Worm (Caenorhabditis elegans) whole organism, L4 larva: ENCODE measurements around the gene C09B9.4.

Experiments
- F10B5.3 ChIP-seq: sonication (generic microtip); optimal IDR thresholded peaks from 2 replicates; lab custom pipeline; 2016; ENCODE audit warnings: mild to moderate bottlenecking, missing genetic modification characterization, missing compliant biosample characterization
- F26F4.8 ChIP-seq: fragments of 200-800 bp; sonication (Bioruptor generic); conservative IDR thresholded peaks from 2 replicates; pipeline ENCODE4 v1.3.6; 2022; ENCODE audit warnings: missing genetic modification characterization, missing compliant biosample characterization
- F44E2.7 ChIP-seq: fragments of 200-800 bp; sonication (Bioruptor generic); IDR thresholded peaks from 2 replicates; pipeline ENCODE4 v2.1.2; 2022; ENCODE audit warnings: missing genetic modification characterization, missing compliant biosample characterization
- T20F7.1 ChIP-seq: fragments of 200-800 bp; sonication (Bioruptor generic); optimal IDR thresholded peaks from 2 replicates; lab custom pipeline; 2018; ENCODE audit warnings: mild to moderate bottlenecking, missing genetic modification characterization, missing compliant biosample characterization
- Y105C5A.15 ChIP-seq: fragments of 200-800 bp; sonication (Bioruptor generic); IDR thresholded peaks from 2 replicates; pipeline ENCODE4 v1.3.6; 2022; ENCODE audit warnings: missing genetic modification characterization, missing compliant biosample characterization
- ZK337.2 ChIP-seq: fragments of 200-800 bp; sonication (Bioruptor generic); IDR thresholded peaks from 2 replicates; pipeline ENCODE4 v1.3.6; 2022; ENCODE audit warnings: missing genetic modification reagents, missing genetic modification characterization, missing compliant biosample characterization
- aha-1 ChIP-seq: fragments of 150-350 bp; peaks from one replicate; lab custom pipeline; 2014; ENCODE audit warnings: missing biosample characterization, missing genetic modification characterization
- aly-2 ChIP-seq: sonication (generic microtip); optimal IDR thresholded peaks from 2 replicates; lab custom pipeline; 2018; ENCODE audit warnings: missing biosample characterization, missing genetic modification characterization
- ama-1 ChIP-seq: fragments of 150-350 bp; optimal IDR thresholded peaks from 2 replicates; lab custom pipeline; 2014; ENCODE audit warnings: inconsistent platforms, mixed read lengths
- arid-1 ChIP-seq: fragments of 200-800 bp; sonication (Bioruptor generic); conservative IDR thresholded peaks from 2 replicates; pipeline ENCODE4 v1.3.6; 2022; ENCODE audit warnings: missing genetic modification reagents, missing genetic modification characterization, missing compliant biosample characterization
- attf-4 ChIP-seq: sonication (generic microtip); optimal IDR thresholded peaks from 3 replicates; lab custom pipeline; 2017; ENCODE audit warnings: missing biosample characterization, missing genetic modification characterization
- ceh-28 ChIP-seq: fragments of 150-350 bp; optimal IDR thresholded peaks from 2 replicates; lab custom pipeline; 2014; ENCODE audit warnings: missing biosample characterization, missing genetic modification reagents, missing genetic modification characterization
- ceh-44 ChIP-seq: fragments of 200-800 bp; sonication (Bioruptor generic); IDR thresholded peaks from 2 replicates; pipeline ENCODE4 v1.3.6; 2022; ENCODE audit warnings: missing genetic modification reagents, missing genetic modification characterization, missing compliant biosample characterization
- ceh-82 ChIP-seq: sonication (generic microtip); optimal IDR thresholded peaks from 2 replicates; lab custom pipeline; 2017; ENCODE audit warnings: missing biosample characterization, missing genetic modification characterization
- cey-2 ChIP-seq: sonication (generic microtip); optimal IDR thresholded peaks from 3 replicates; lab custom pipeline; 2017; ENCODE audit warnings: missing genetic modification characterization, mild to moderate bottlenecking, missing compliant biosample characterization, antibody characterized with exemption, borderline replicate concordance; ENCODE audit not compliant: insufficient read depth
- daf-16 ChIP-seq, 3 experiments: sonication (generic microtip); optimal IDR thresholded peaks; 2 replicates each; lab custom pipeline; 2016 to 2017; ENCODE audit warnings: missing genetic modification characterization in 3 of 3, missing genetic modification reagents in 3 of 3, mild to moderate bottlenecking in 2 of 3, missing compliant biosample characterization in 2 of 3, missing biosample characterization in 1 of 3, moderate library complexity in 1 of 3
- daf-19 ChIP-seq: fragments of 200-800 bp; sonication (Bioruptor generic); conservative IDR thresholded peaks from 2 replicates; pipeline ENCODE4 v1.3.6; 2022; ENCODE audit warnings: missing genetic modification characterization, missing compliant biosample characterization
- dmd-8 ChIP-seq: fragments of 200-800 bp; sonication (Bioruptor generic); IDR thresholded peaks from 2 replicates; pipeline ENCODE4 v1.3.6; 2022; ENCODE audit warnings: missing genetic modification characterization, missing compliant biosample characterization
- dmd-9 ChIP-seq: fragments of 200-800 bp; sonication (Bioruptor generic); IDR thresholded peaks from 2 replicates; pipeline ENCODE4 v1.3.6; 2022; ENCODE audit warnings: missing genetic modification reagents, missing genetic modification characterization, missing compliant biosample characterization
- egl-27 ChIP-seq: sonication (generic microtip); optimal IDR thresholded peaks from 3 replicates; lab custom pipeline; 2017; ENCODE audit warnings: missing biosample characterization, missing genetic modification reagents, missing genetic modification characterization
- fos-1 ChIP-seq: fragments of 150-350 bp; optimal IDR thresholded peaks from 2 replicates; lab custom pipeline; 2014; ENCODE audit warnings: missing biosample characterization, missing genetic modification characterization
- hmg-1.1 ChIP-seq: fragments of 200-800 bp; sonication (Bioruptor generic); IDR thresholded peaks from 2 replicates; pipeline ENCODE4 v1.3.6; 2022; ENCODE audit warnings: missing genetic modification reagents, missing genetic modification characterization, missing compliant biosample characterization
- jun-1 ChIP-seq: fragments of 150-350 bp; optimal IDR thresholded peaks from 2 replicates; lab custom pipeline; 2014; ENCODE audit warnings: missing biosample characterization, missing genetic modification reagents, missing genetic modification characterization
- lin-39 ChIP-seq: fragments of 150-350 bp; optimal IDR thresholded peaks from 2 replicates; lab custom pipeline; 2014; ENCODE audit warnings: missing biosample characterization, missing genetic modification reagents, missing genetic modification characterization
- madf-9 ChIP-seq: fragments of 200-800 bp; sonication (Bioruptor generic); conservative IDR thresholded peaks from 2 replicates; pipeline ENCODE4 v1.3.6; 2022; ENCODE audit warnings: missing genetic modification reagents, missing genetic modification characterization, missing compliant biosample characterization
- mxl-3 ChIP-seq: fragments of 200-800 bp; sonication (Bioruptor generic); optimal IDR thresholded peaks from 2 replicates; lab custom pipeline; 2018; ENCODE audit warnings: mild to moderate bottlenecking, missing genetic modification characterization, missing compliant biosample characterization
- nhr-10 ChIP-seq: fragments of 150-350 bp; optimal IDR thresholded peaks from 2 replicates; lab custom pipeline; 2014; ENCODE audit warnings: missing biosample characterization, missing genetic modification characterization
- nhr-237 ChIP-seq: sonication (generic microtip); optimal IDR thresholded peaks from 2 replicates; lab custom pipeline; 2017; ENCODE audit warnings: missing biosample characterization, missing genetic modification characterization
- nhr-25 ChIP-seq: sonication (generic microtip); optimal IDR thresholded peaks from 2 replicates; lab custom pipeline; 2017; ENCODE audit warnings: missing genetic modification characterization, mild to moderate bottlenecking, missing compliant biosample characterization, antibody characterized with exemption, moderate library complexity, borderline replicate concordance; ENCODE audit not compliant: insufficient read depth
- nhr-48 ChIP-seq: sonication (generic microtip); optimal IDR thresholded peaks from 2 replicates; lab custom pipeline; 2016; ENCODE audit warnings: mild to moderate bottlenecking, missing genetic modification characterization, missing compliant biosample characterization
- nhr-6 ChIP-seq: fragments of 150-350 bp; optimal IDR thresholded peaks from 2 replicates; lab custom pipeline; 2014; ENCODE audit warnings: missing biosample characterization, missing genetic modification characterization
- nhr-77 ChIP-seq: fragments of 150-350 bp; optimal IDR thresholded peaks from 2 replicates; lab custom pipeline; 2014; ENCODE audit warnings: missing biosample characterization, missing genetic modification characterization
- php-3 ChIP-seq: fragments of 200-800 bp; sonication (Bioruptor generic); IDR thresholded peaks from 2 replicates; pipeline ENCODE4 v1.3.6; 2022; ENCODE audit warnings: missing genetic modification reagents, missing genetic modification characterization, missing compliant biosample characterization
- sdz-12 ChIP-seq: fragments of 200-800 bp; sonication (Bioruptor generic); optimal IDR thresholded peaks from 2 replicates; lab custom pipeline; 2018; ENCODE audit warnings: mild to moderate bottlenecking, missing genetic modification characterization, missing compliant biosample characterization
- skn-1 ChIP-seq: fragments of 150-350 bp; optimal IDR thresholded peaks from 2 replicates; lab custom pipeline; 2014; ENCODE audit warnings: missing biosample characterization, missing genetic modification characterization
- snpc-1.2 ChIP-seq: fragments of 200-800 bp; sonication (Bioruptor generic); IDR thresholded peaks from 2 replicates; pipeline ENCODE4 v1.3.6; 2022; ENCODE audit warnings: missing genetic modification reagents, missing genetic modification characterization, missing compliant biosample characterization
- spr-1 ChIP-seq: sonication (generic microtip); optimal IDR thresholded peaks from 2 replicates; lab custom pipeline; 2016; ENCODE audit warnings: mild to moderate bottlenecking, missing genetic modification characterization, missing compliant biosample characterization
- unc-39 ChIP-seq: sonication (generic microtip); optimal IDR thresholded peaks from 2 replicates; lab custom pipeline; 2017; ENCODE audit warnings: missing biosample characterization, missing genetic modification characterization
- unc-62 ChIP-seq, 3 experiments: fragments of 150-350 bp in 1 of 3; sonication (generic microtip); optimal IDR thresholded peaks in 2 of 3; peaks in 1 of 3; 1 replicate in 1 of 3; 2 replicates in 2 of 3; lab custom pipeline; 2014 to 2017; ENCODE audit warnings: missing biosample characterization in 3 of 3, missing genetic modification characterization in 3 of 3, missing genetic modification reagents in 3 of 3, missing genotype in 1 of 3
- zfp-2 ChIP-seq: sonication (generic microtip); optimal IDR thresholded peaks from 2 replicates; lab custom pipeline; 2016; ENCODE audit warnings: mild to moderate bottlenecking, missing genetic modification characterization, missing compliant biosample characterization
- zip-11 ChIP-seq: fragments of 200-800 bp; sonication (Bioruptor generic); IDR thresholded peaks from 2 replicates; pipeline ENCODE4 v1.3.6; 2022; ENCODE audit warnings: missing genetic modification characterization, missing compliant biosample characterization
- zip-2 ChIP-seq: fragments of 150-350 bp; optimal IDR thresholded peaks from 2 replicates; lab custom pipeline; 2014; ENCODE audit warnings: missing biosample characterization, missing genetic modification characterization
- ztf-7 ChIP-seq: fragments of 150-350 bp; optimal IDR thresholded peaks from 2 replicates; lab custom pipeline; 2014; ENCODE audit warnings: missing biosample characterization, missing genetic modification characterization

Gene C09B9.4

DNA sequence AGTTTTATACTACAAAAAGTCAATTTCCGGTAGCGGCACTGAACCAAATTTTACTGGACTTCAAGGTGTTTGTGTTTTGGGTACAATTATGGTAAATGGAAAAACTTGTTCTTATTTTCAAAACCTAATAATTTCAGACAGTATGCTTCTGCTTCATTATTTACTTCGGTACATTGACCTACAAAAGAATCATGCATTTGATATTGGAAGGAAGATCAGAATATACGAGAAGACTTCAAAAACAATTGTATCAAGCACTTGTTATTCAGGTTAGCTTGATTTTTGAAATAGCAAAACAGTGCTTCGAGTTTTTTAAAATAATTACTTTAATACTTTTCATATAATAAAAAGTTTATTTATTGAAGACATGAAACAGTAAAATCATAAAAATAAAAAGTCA lies 40.0 kb downstream of the C09B9.4 start:
- TF ChIP-seq attf-4 (tag; lab: Kevin White, UChicago) (no peak), php-3 (no peak), zip-11 (GFP tag; lab: Robert Waterston, UW) (no peak), unc-62 (GFP tag; optimal IDR thresholded peaks at IDR 0.05 in 1 of 2; lab: Kevin White, UChicago) (peak in 1 of 2 experiments; percentile 96), unc-62 (tag; optimal IDR thresholded peaks at IDR 0.05; lab: Kevin White, UChicago) (no peak)

DNA sequence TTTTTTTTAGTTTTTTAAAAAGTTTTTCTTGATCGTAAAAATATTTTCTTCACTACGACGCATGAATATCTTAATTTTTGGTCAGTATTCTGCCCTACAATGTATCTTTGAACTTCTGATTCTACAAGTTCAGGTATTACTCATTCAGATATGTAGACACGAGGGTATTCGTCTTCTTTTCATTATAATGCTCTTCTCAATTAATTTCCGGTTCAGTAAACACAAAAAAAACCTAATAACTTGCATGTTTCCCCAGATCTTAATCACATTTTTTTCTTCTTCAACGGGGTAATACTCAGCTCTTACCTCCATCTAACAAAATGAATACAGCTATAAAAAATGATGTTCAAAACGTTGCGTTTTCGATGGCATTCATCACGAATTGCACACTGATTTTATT lies 41.1 kb downstream of the C09B9.4 start, which contains the start of gene str-162:
TSS of gene str-162 (plus strand) at position 301 of the 400 bp plus-strand sequence.
- TF ChIP-seq aly-2 (tag; lab: Kevin White, UChicago): no peak
- no peak for TF ChIP-seq nhr-6
- no peak for TF ChIP-seq ztf-7 (tag; lab: Kevin White, UChicago)
- no peak for TF ChIP-seq aha-1 (tag; lab: Kevin White, UChicago)
- peak in 1 of 2 experiments; percentile 13 for TF ChIP-seq unc-62 (GFP tag; optimal IDR thresholded peaks at IDR 0.05 in 1 of 2; lab: Kevin White, UChicago)
- no peak for TF ChIP-seq unc-62 (tag; optimal IDR thresholded peaks at IDR 0.05; lab: Kevin White, UChicago)
- no peak for TF ChIP-seq daf-16 (GFP tag; optimal IDR thresholded peaks at IDR 0.05; lab: Kevin White, UChicago)
- TF ChIP-seq daf-16 (tag; optimal IDR thresholded peaks at IDR 0.05; lab: Kevin White, UChicago): no peak
- TF ChIP-seq arid-1: no peak
- TF ChIP-seq T20F7.1 (GFP tag; lab: Kevin White, UChicago): no peak
- no peak for TF ChIP-seq nhr-10

DNA sequence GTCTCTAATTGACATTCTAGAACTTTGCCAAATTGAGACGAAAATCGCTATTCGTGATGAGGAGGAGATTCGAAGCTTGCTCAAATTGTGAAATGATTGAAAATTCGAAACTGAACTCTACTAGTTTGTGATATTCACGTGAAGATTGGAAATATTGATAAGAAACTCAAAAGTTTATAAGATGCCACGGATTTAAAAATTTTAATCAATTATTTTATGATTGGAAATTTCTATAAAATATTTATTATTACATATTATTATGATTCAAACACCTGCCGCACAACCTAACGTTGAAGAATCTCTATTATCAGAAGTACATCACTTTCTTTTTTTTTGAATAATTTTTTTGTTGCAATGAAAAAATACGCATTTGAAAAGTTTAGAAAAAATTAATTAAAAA lies 44.6 kb downstream of the C09B9.4 start, which contains the start of gene E03H12.7:
TSS of gene E03H12.7 (minus strand) at position 101 of the 400 bp plus-strand sequence.
- TF ChIP-seq nhr-77 (tag; lab: Kevin White, UChicago) (no peak), nhr-6 (no peak), ceh-82 (tag; lab: Kevin White, UChicago) (no peak), madf-9 (no peak), egl-27 (tag; lab: Kevin White, UChicago) (no peak), hmg-1.1 (no peak), mxl-3 (GFP tag; lab: Kevin White, UChicago) (no peak), F10B5.3 (no peak), dmd-8 (no peak), daf-19 (GFP tag; lab: Robert Waterston, UW) (no peak), dmd-9 (GFP tag; lab: Robert Waterston, UW) (no peak), skn-1 (tag; lab: Kevin White, UChicago) (no peak), sdz-12 (no peak), nhr-25 (no peak), unc-39 (tag; lab: Kevin White, UChicago) (no peak), cey-2 (tag; lab: Kevin White, UChicago) (no peak), F44E2.7 (GFP tag; lab: Robert Waterston, UW) (no peak), aha-1 (tag; lab: Kevin White, UChicago) (no peak), zfp-2 (tag; lab: Kevin White, UChicago) (no peak), zip-2 (tag; lab: Kevin White, UChicago) (no peak)

DNA sequence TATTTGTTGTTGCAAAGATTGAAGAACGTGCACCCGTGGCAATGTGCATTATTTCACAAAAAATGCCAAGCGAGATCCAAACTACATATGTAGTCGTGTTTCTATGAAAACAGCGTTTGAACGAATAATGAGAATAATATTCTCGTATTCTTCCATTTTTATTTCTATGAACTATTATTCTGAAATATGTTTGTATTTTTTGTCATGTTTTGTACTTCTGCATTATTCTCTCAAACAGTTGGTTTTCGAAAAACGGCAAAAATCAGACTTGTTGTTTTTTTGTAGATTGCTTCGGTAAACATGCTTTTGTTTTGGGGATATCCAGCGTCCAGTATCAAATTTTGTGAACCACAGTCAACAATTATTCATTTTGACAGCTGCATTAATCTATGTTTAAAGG lies 46.9 kb downstream of the C09B9.4 start, which contains the start of gene clec-177:
TSS of gene clec-177 (plus strand) at position 301 of the 400 bp plus-strand sequence.
- no peak for TF ChIP-seq snpc-1.2 (GFP tag; lab: Robert Waterston, UW)
- TF ChIP-seq nhr-25: no peak
- TF ChIP-seq zip-2 (tag; lab: Kevin White, UChicago): no peak
- no peak for TF ChIP-seq cey-2 (tag; lab: Kevin White, UChicago)
- TF ChIP-seq ama-1 (lab: Kevin White, UChicago): no peak
- no peak for TF ChIP-seq F26F4.8 (GFP tag; lab: Robert Waterston, UW)
- no peak for TF ChIP-seq spr-1
- TF ChIP-seq fos-1 (tag; lab: Kevin White, UChicago): no peak
- no peak for TF ChIP-seq aha-1 (tag; lab: Kevin White, UChicago)
- no peak for TF ChIP-seq ceh-28 (tag; lab: Kevin White, UChicago)
- no peak for TF ChIP-seq T20F7.1 (GFP tag; lab: Kevin White, UChicago)
- TF ChIP-seq mxl-3 (GFP tag; lab: Kevin White, UChicago): no peak
- no peak for TF ChIP-seq dmd-8
- no peak for TF ChIP-seq ZK337.2 (GFP tag; lab: Robert Waterston, UW)
- TF ChIP-seq nhr-237 (tag; lab: Kevin White, UChicago): no peak
- TF ChIP-seq jun-1 (tag; lab: Kevin White, UChicago): no peak
- TF ChIP-seq lin-39 (tag; lab: Kevin White, UChicago): no peak
- no peak for TF ChIP-seq Y105C5A.15 (GFP tag; lab: Robert Waterston, UW)
- TF ChIP-seq ceh-44 (GFP tag; lab: Robert Waterston, UW): no peak
- no peak for TF ChIP-seq nhr-48
